Worm (Caenorhabditis elegans) whole organism, midembryonic: ENCODE results near the gene C28H8.3.

Experiments used
- T22C8.4 ChIP-seq: fragments of 200-800 bp; sonication (Bioruptor generic); IDR thresholded peaks from 2 replicates; pipeline ENCODE4 v1.3.6; 2022; ENCODE audit warnings: missing genetic modification characterization, missing compliant biosample characterization
- cog-1 ChIP-seq: sonication (generic microtip); optimal IDR thresholded peaks from 2 replicates; lab custom pipeline; 2016; ENCODE audit warnings: missing genetic modification characterization, missing compliant biosample characterization
- flt-1 ChIP-seq: fragments of 200-800 bp; sonication (Bioruptor generic); IDR thresholded peaks from 2 replicates; pipeline ENCODE4 v1.3.6; 2022; ENCODE audit warnings: missing genetic modification characterization, missing compliant biosample characterization
- klf-2 ChIP-seq: fragments of 200-800 bp; sonication (Bioruptor generic); conservative IDR thresholded peaks from 2 replicates; pipeline ENCODE4 v1.3.6; 2022; ENCODE audit warnings: missing genetic modification reagents, missing genetic modification characterization, missing compliant biosample characterization
- med-1 ChIP-seq: sonication (generic microtip); optimal IDR thresholded peaks from 2 replicates; lab custom pipeline; 2017; ENCODE audit warnings: missing genetic modification characterization, mild to moderate bottlenecking, missing compliant biosample characterization, antibody characterized with exemption, missing genetic modification reagents; ENCODE audit not compliant: insufficient read depth
- ref-1 ChIP-seq: fragments of 200-800 bp; sonication (Bioruptor generic); conservative IDR thresholded peaks from 2 replicates; pipeline ENCODE4 v1.3.6; 2022; ENCODE audit warnings: missing genetic modification reagents, missing genetic modification characterization, missing compliant biosample characterization
- tab-1 ChIP-seq: fragments of 200-800 bp; sonication (Bioruptor generic); IDR thresholded peaks from 2 replicates; pipeline ENCODE4 v1.3.6; 2022; ENCODE audit warnings: missing genetic modification characterization, missing compliant biosample characterization
- ztf-23 ChIP-seq: fragments of 200-800 bp; sonication (Bioruptor generic); IDR thresholded peaks from 2 replicates; pipeline ENCODE4 v1.3.6; 2022; ENCODE audit warnings: missing genetic modification reagents, missing genetic modification characterization, missing compliant biosample characterization
- ztf-29 ChIP-seq: fragments of 200-800 bp; sonication (Bioruptor generic); IDR thresholded peaks from 2 replicates; pipeline ENCODE4 v1.3.6; 2022; ENCODE audit warnings: missing genetic modification reagents, missing genetic modification characterization, missing compliant biosample characterization

C28H8.3 gene

DNA sequence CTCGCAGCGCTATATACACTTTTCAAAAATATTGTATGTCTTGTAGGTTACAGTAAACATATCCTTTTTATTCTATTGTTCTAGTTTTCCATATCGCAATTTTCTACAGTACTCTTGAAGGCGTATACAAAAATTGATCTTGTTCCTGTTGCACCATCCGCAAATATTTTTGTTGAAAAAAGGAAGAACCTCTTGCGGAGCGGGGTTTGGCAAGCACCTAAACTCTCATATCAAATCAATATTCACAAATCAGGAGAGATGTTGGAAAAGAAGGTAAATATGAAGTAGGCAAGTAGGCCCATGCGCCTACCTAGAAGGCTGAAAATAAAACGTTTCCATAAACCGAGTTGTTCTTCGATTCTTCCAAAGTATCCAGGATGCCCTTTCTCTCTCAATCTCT is 24.5 kb upstream of the C28H8.3 start, which contains the start of gene C28H8.5:
Gene C28H8.5 (plus strand): TSS at position 301 of the 400 bp plus-strand sequence.
- no peak for TF ChIP-seq ztf-29
- no peak for TF ChIP-seq ref-1 (GFP tag; lab: Robert Waterston, UW)
- TF ChIP-seq tab-1 (GFP tag; lab: Robert Waterston, UW): no peak
- no peak for TF ChIP-seq flt-1 (GFP tag; lab: Robert Waterston, UW)
- TF ChIP-seq T22C8.4 (GFP tag; lab: Robert Waterston, UW): no peak
- TF ChIP-seq med-1 (GFP tag; lab: Kevin White, UChicago): no peak
- no peak for TF ChIP-seq cog-1 (tag; lab: Kevin White, UChicago)
- TF ChIP-seq klf-2 (GFP tag; lab: Robert Waterston, UW): no peak
- TF ChIP-seq ztf-23: no peak

DNA sequence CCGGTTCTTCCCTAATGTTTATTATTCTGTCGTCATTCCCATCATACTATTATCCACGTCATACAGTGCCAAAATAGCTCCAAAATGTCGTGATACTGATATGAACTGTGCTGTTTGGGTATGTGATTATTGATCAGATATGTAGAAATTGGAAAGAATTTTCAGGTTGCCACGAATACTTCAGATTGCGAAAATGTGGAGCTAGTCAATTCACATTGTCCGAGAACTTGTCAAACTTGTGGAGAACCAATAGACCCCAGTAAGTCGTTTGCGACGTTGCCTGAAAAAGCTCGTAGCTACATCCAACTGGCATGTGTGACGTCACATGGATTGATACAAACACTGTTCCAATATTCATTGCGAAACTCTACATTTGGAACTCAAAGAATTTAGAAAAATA is 24.0 kb upstream of the C28H8.3 start:
- TF ChIP-seq ztf-29 (no peak), tab-1 (GFP tag; lab: Robert Waterston, UW) (no peak), T22C8.4 (GFP tag; lab: Robert Waterston, UW) (no peak), ztf-23 (no peak), klf-2 (GFP tag; lab: Robert Waterston, UW) (no peak), ref-1 (GFP tag; lab: Robert Waterston, UW) (no peak), cog-1 (tag; lab: Kevin White, UChicago) (no peak), flt-1 (GFP tag; lab: Robert Waterston, UW) (no peak), med-1 (GFP tag; lab: Kevin White, UChicago) (no peak)

DNA sequence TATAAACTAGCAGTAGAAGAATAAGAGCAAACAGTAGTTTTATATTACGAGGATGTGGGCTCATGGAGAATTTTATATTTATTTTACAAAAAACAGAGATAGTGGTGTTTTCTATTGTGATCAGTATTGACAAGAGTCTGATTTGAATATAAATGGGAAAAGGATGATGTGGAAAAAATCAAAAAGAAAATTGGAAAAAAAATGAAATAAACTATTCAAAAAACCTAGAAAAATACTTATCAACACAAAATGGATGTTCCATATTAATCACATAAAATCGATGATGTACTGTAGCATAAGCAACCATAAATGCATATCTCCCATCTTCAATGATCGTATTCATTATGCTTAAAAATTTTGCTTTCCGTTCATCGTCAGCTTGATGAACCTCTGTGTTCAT is 21.6 kb upstream of the C28H8.3 start, which contains the start of gene C28H8.7:
Gene C28H8.7 (minus strand): TSS at position 101 of the 400 bp plus-strand sequence.
- no peak for TF ChIP-seq tab-1 (GFP tag; lab: Robert Waterston, UW)
- no peak for TF ChIP-seq flt-1 (GFP tag; lab: Robert Waterston, UW)
- no peak for TF ChIP-seq T22C8.4 (GFP tag; lab: Robert Waterston, UW)
- TF ChIP-seq klf-2 (GFP tag; lab: Robert Waterston, UW): no peak
- TF ChIP-seq ztf-29: no peak
- no peak for TF ChIP-seq ref-1 (GFP tag; lab: Robert Waterston, UW)
- no peak for TF ChIP-seq ztf-23
- TF ChIP-seq med-1 (GFP tag; lab: Kevin White, UChicago): no peak
- TF ChIP-seq cog-1 (tag; lab: Kevin White, UChicago): no peak

DNA sequence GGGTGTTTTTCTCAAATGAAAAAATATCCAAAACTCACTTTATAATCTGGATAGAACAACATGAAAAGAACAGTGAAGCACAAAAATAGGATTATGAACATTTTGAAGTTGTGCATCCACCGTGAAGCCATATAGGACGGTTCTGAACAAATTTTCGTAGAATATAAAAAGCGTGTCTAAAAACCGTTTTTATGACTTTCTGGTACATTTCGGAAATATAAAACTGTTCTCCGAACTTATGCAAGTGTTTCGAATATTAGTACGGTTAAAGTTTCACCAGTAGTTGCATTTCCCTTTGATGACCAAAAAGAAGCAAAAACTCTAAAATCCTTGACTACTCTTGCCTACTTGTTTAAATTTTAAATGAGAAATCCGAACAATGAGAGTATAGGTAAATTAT is 19.8 kb upstream of the C28H8.3 start, which contains the start of gene C28H8.8:
Gene C28H8.8 (minus strand): TSS at position 101 of the 400 bp plus-strand sequence.
- TF ChIP-seq ref-1 (GFP tag; lab: Robert Waterston, UW) (no peak), cog-1 (tag; lab: Kevin White, UChicago) (no peak), tab-1 (GFP tag; lab: Robert Waterston, UW) (no peak), ztf-23 (no peak), med-1 (GFP tag; lab: Kevin White, UChicago) (no peak), klf-2 (GFP tag; lab: Robert Waterston, UW) (no peak), T22C8.4 (GFP tag; lab: Robert Waterston, UW) (no peak), flt-1 (GFP tag; lab: Robert Waterston, UW) (no peak), ztf-29 (no peak)

DNA sequence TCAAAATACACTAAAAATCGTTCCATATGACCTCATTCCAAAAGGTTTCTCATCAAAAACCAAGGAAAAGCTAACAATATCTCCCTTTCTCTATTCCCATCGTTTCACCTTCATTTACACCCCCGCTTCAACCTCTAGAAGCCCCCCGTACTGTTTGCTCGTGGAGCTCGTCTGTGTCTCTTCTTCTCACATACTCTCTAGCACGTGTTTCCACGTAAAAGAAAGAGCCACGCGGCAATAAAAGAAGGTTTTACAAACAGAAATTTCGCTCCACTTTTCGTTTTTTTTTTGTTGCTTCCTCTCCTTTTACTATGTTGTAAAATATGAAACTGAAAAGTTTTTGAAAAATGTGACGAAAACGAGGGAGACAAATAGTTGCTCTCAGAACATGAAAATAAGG is 15.6 kb upstream of the C28H8.3 start:
- TF ChIP-seq klf-2 (GFP tag; lab: Robert Waterston, UW) (no peak), flt-1 (GFP tag; lab: Robert Waterston, UW) (no peak), ref-1 (GFP tag; lab: Robert Waterston, UW) (no peak), ztf-23 (no peak), cog-1 (tag; lab: Kevin White, UChicago) (no peak), T22C8.4 (GFP tag; lab: Robert Waterston, UW) (no peak), med-1 (GFP tag; lab: Kevin White, UChicago) (no peak), ztf-29 (no peak), tab-1 (GFP tag; lab: Robert Waterston, UW) (no peak)

DNA sequence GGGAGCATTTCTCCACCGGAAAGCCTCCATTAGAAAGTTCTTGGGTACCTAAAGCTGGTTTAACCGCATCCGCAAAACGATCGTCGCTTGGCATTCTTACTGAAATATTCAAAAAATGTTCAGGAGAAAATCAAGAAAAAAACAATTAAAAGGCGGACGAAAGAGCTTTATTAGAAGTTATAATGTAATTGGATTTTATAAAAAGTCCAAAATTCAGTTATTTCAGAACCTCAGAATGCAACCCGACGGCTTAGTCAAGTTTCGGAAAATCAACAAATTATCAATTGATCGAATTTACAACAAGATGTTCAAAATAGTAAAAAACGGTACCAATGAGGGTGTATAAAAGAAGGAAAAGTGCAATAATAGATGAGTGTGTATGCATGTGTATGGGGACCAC is 12.6 kb upstream of the C28H8.3 start, which contains the start of gene pxl-1:
Gene pxl-1 (minus strand): TSS at position 101 of the 400 bp plus-strand sequence.
- TF ChIP-seq flt-1 (GFP tag; lab: Robert Waterston, UW) (no peak), T22C8.4 (GFP tag; lab: Robert Waterston, UW) (no peak), med-1 (GFP tag; lab: Kevin White, UChicago) (no peak), ref-1 (GFP tag; lab: Robert Waterston, UW) (no peak), ztf-29 (no peak), ztf-23 (no peak), cog-1 (tag; lab: Kevin White, UChicago) (no peak), tab-1 (GFP tag; lab: Robert Waterston, UW) (no peak), klf-2 (GFP tag; lab: Robert Waterston, UW) (no peak)

DNA sequence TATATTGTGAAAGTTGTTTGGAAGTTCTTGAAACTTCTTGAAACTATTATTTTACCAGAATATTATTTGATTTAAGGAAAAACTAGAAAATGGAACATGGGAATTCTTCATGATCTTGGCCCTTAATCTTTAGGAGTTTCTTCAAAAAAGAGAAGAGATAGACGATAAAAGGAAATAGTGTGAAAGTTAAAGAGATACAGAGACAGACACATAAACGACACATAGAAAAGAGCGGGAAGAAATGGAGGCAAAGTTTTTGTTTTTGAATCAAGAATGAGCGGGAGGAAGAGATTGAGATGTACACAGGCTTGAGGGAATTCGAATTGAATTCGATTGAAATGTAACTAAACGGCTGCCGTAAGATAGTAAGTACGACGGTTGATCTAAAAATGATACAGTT is 11.0 kb upstream of the C28H8.3 start:
- no peak for TF ChIP-seq T22C8.4 (GFP tag; lab: Robert Waterston, UW)
- TF ChIP-seq ref-1 (GFP tag; lab: Robert Waterston, UW): no peak
- no peak for TF ChIP-seq tab-1 (GFP tag; lab: Robert Waterston, UW)
- TF ChIP-seq ztf-29: no peak
- no peak for TF ChIP-seq flt-1 (GFP tag; lab: Robert Waterston, UW)
- TF ChIP-seq cog-1 (tag; lab: Kevin White, UChicago): no peak
- no peak for TF ChIP-seq med-1 (GFP tag; lab: Kevin White, UChicago)

DNA sequence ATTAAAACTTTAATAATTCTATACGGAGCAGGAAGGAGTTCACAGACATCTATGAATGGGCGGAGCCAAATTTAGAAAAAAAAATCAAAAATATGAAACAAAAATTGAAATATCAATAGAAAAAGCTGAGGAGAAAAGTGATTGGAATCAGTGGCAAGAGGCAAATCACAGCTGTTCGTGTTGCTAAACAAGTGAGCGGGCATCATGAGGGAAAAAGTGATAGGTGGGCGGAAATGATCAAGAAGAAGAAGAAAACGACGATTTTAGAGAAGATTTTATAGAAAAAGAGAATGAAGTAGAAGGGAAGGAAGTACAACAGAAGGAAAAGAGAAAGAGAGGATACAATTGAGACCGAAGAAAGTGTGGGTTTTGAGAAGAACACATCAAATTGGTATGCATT is 9.9 kb upstream of the C28H8.3 start:
- no peak for TF ChIP-seq T22C8.4 (GFP tag; lab: Robert Waterston, UW)
- TF ChIP-seq ztf-23: no peak
- TF ChIP-seq klf-2 (GFP tag; lab: Robert Waterston, UW): no peak
- TF ChIP-seq ztf-29: no peak
- TF ChIP-seq cog-1 (tag; lab: Kevin White, UChicago): no peak

DNA sequence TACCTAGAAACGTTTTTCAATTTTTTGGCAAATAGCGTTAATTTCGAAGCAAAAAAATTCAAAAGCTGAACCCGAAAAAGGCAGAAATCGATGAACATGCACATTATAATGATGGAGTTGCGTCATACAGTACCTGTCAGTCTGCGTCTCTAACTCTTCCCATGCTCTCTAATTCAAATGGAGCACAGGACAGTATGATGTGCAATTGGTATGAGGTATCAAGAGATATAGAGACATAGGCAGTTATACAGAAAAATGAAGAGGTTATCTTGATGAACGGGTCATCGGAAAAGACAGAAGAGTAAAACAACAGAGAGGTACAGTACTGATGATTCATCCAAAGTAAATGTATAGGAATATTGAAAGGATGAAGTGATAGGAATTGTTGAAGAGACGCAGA is 7.8 kb upstream of the C28H8.3 start:
- TF ChIP-seq med-1 (GFP tag; lab: Kevin White, UChicago): no peak
- TF ChIP-seq ztf-23: no peak
- TF ChIP-seq tab-1 (GFP tag; lab: Robert Waterston, UW): no peak
- no peak for TF ChIP-seq ref-1 (GFP tag; lab: Robert Waterston, UW)
- TF ChIP-seq flt-1 (GFP tag; lab: Robert Waterston, UW): no peak
- no peak for TF ChIP-seq ztf-29
- TF ChIP-seq klf-2 (GFP tag; lab: Robert Waterston, UW): no peak
- TF ChIP-seq T22C8.4 (GFP tag; lab: Robert Waterston, UW): no peak
- TF ChIP-seq cog-1 (tag; lab: Kevin White, UChicago): no peak
